Worm (Caenorhabditis elegans): ENCODE results near the gene sru-1.

DNA sequence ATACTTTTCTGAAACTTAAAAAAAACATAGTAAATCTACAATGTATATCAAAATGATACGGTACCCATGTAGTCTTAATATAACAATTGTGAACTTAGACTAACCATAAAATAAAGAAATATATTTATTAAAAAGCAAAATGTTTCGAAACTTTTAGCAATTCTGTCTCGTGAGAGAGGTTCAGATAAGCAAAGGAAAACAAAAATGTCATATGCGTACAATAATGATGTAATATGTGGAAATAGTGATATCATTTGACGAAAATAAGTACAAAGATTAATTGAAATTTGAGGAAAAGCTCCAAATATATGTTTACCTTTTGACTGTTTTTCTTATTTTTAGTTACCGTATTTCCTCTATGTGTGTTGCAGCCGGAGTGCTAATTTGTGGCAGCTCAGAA, 25.7 kb downstream of the sru-1 start:
- TF ChIP-seq ama-1 (optimal IDR thresholded peaks at IDR 0.05) (no peak), Y22D7AL.16 (tag; optimal IDR thresholded peaks at IDR 0.05) (no peak), nhr-11 (tag; optimal IDR thresholded peaks at IDR 0.05) (no peak), lin-11 (tag; optimal IDR thresholded peaks at IDR 0.05) (no peak), rnt-1 (tag; optimal IDR thresholded peaks at IDR 0.05) (no peak), hlh-30 (tag; optimal IDR thresholded peaks at IDR 0.05; ENCODE audit: insufficient read depth) (no peak), unc-55 (GFP tag; optimal IDR thresholded peaks at IDR 0.05) (no peak), dve-1 (tag; optimal IDR thresholded peaks at IDR 0.05) (no peak), F13H6.1 (tag; optimal IDR thresholded peaks at IDR 0.05) (no peak), C08G9.2 (tag; optimal IDR thresholded peaks at IDR 0.05) (no peak), elt-2 (tag; optimal IDR thresholded peaks at IDR 0.05) (no peak), nfya-1 (tag; optimal IDR thresholded peaks at IDR 0.05) (no peak), unc-42 (tag; optimal IDR thresholded peaks at IDR 0.05) (no peak), sox-4 (tag; optimal IDR thresholded peaks at IDR 0.05) (no peak)

All from whole organism, late embryonic.